Worm (Caenorhabditis elegans) whole organism, L3 larva: ENCODE results near the gene nlp-26.

Source experiments
- R02D3.7 ChIP-seq: fragments of 150-350 bp; optimal IDR thresholded peaks from 2 replicates; lab custom pipeline; 2014; ENCODE audit warnings: missing biosample characterization, missing genetic modification characterization
- ZK546.5 ChIP-seq: sonication (generic microtip); optimal IDR thresholded peaks from 2 replicates; lab custom pipeline; 2017; ENCODE audit warnings: missing biosample characterization, missing genetic modification characterization
- aly-2 ChIP-seq: fragments of 150-350 bp; optimal IDR thresholded peaks from 2 replicates; lab custom pipeline; 2014; ENCODE audit warnings: missing biosample characterization, missing genetic modification characterization
- ama-1 ChIP-seq: fragments of 150-350 bp; optimal IDR thresholded peaks from 2 replicates; lab custom pipeline; 2018
- ceh-16 ChIP-seq: sonication (generic microtip); optimal IDR thresholded peaks from 2 replicates; lab custom pipeline; 2017; ENCODE audit warnings: missing biosample characterization, missing genetic modification characterization
- ceh-82 ChIP-seq: fragments of 150-350 bp; optimal IDR thresholded peaks from 2 replicates; lab custom pipeline; 2014; ENCODE audit warnings: missing biosample characterization, missing genetic modification characterization
- ceh-9 ChIP-seq: sonication (generic microtip); optimal IDR thresholded peaks from 2 replicates; lab custom pipeline; 2018; ENCODE audit warnings: missing biosample characterization, missing genetic modification characterization
- egl-27 ChIP-seq: sonication (generic microtip); optimal IDR thresholded peaks from 4 replicates; lab custom pipeline; 2017; ENCODE audit warnings: missing biosample characterization, missing genetic modification reagents, missing genetic modification characterization
- elt-2 ChIP-seq: sonication (generic microtip); optimal IDR thresholded peaks from 2 replicates; lab custom pipeline; 2016; ENCODE audit warnings: missing genetic modification reagents, mild to moderate bottlenecking, missing genetic modification characterization, missing compliant biosample characterization
- elt-3 ChIP-seq, 3 experiments: fragments of 150-350 bp in 1 of 3; sonication (generic microtip) in 2 of 3; optimal IDR thresholded peaks; 2 replicates in 2 of 3; 4 replicates in 1 of 3; lab custom pipeline; 2014 to 2017; ENCODE audit warnings: missing biosample characterization in 3 of 3, missing genetic modification characterization in 3 of 3
- eor-1 ChIP-seq, 2 experiments: fragments of 150-350 bp; optimal IDR thresholded peaks; 2 replicates each; lab custom pipeline; 2014 to 2018; ENCODE audit warnings: missing biosample characterization in 2 of 2, missing genetic modification characterization in 2 of 2
- fkh-10 ChIP-seq: sonication (generic microtip); optimal IDR thresholded peaks from 2 replicates; lab custom pipeline; 2017; ENCODE audit warnings: missing biosample characterization, missing genetic modification reagents, missing genetic modification characterization
- fkh-2 ChIP-seq: fragments of 150-350 bp; optimal IDR thresholded peaks from 2 replicates; lab custom pipeline; 2014; ENCODE audit warnings: missing biosample characterization, missing genetic modification reagents, missing genetic modification characterization
- fos-1 ChIP-seq: fragments of 150-350 bp; optimal IDR thresholded peaks from 2 replicates; lab custom pipeline; 2014; ENCODE audit warnings: missing biosample characterization, missing genetic modification characterization
- lin-15B ChIP-seq: fragments of 150-350 bp; optimal IDR thresholded peaks from 2 replicates; lab custom pipeline; 2014; ENCODE audit warnings: missing biosample characterization, missing genetic modification characterization
- lin-39 ChIP-seq: fragments of 150-350 bp; optimal IDR thresholded peaks from 2 replicates; lab custom pipeline; 2018; ENCODE audit warnings: missing biosample characterization, missing genetic modification reagents, missing genetic modification characterization
- lsy-12 ChIP-seq: sonication (generic microtip); optimal IDR thresholded peaks from 2 replicates; lab custom pipeline; 2016; ENCODE audit warnings: mild to moderate bottlenecking, missing genetic modification characterization, missing compliant biosample characterization
- mdl-1 ChIP-seq: fragments of 150-350 bp; optimal IDR thresholded peaks from 2 replicates; lab custom pipeline; 2014; ENCODE audit warnings: missing biosample characterization, missing genetic modification characterization
- mml-1 ChIP-seq: fragments of 150-350 bp; sonication (generic microtip); optimal IDR thresholded peaks from 3 replicates; lab custom pipeline; 2014; ENCODE audit warnings: missing biosample characterization, missing genetic modification characterization
- nfya-1 ChIP-seq: sonication (generic microtip); optimal IDR thresholded peaks from 2 replicates; lab custom pipeline; 2017; ENCODE audit warnings: missing genetic modification characterization, mild to moderate bottlenecking, missing compliant biosample characterization, antibody characterized with exemption, moderate library complexity; ENCODE audit not compliant: insufficient read depth
- nhr-11 ChIP-seq: fragments of 150-350 bp; optimal IDR thresholded peaks from 2 replicates; lab custom pipeline; 2014; ENCODE audit warnings: missing biosample characterization, missing genetic modification characterization
- nhr-12 ChIP-seq: fragments of 150-350 bp; optimal IDR thresholded peaks from 2 replicates; lab custom pipeline; 2014; ENCODE audit warnings: missing biosample characterization, missing genetic modification characterization
- nhr-23 ChIP-seq: fragments of 150-350 bp; optimal IDR thresholded peaks from 2 replicates; lab custom pipeline; 2014; ENCODE audit warnings: missing biosample characterization, missing genetic modification reagents, missing genetic modification characterization
- nhr-237 ChIP-seq: fragments of 150-350 bp; optimal IDR thresholded peaks from 2 replicates; lab custom pipeline; 2014; ENCODE audit warnings: missing biosample characterization, missing genetic modification characterization
- nhr-25 ChIP-seq: sonication (generic microtip); optimal IDR thresholded peaks from 2 replicates; lab custom pipeline; 2017; ENCODE audit warnings: missing biosample characterization, missing genetic modification characterization
- nhr-28 ChIP-seq: fragments of 150-350 bp; optimal IDR thresholded peaks from 2 replicates; lab custom pipeline; 2014; ENCODE audit warnings: missing biosample characterization, missing genetic modification characterization
- nhr-43 ChIP-seq: sonication (generic microtip); optimal IDR thresholded peaks from 2 replicates; lab custom pipeline; 2016; ENCODE audit warnings: mild to moderate bottlenecking, missing genetic modification characterization, missing compliant biosample characterization; ENCODE audit not compliant: poor library complexity, severe bottlenecking
- nhr-67 ChIP-seq: fragments of 150-350 bp; optimal IDR thresholded peaks from 2 replicates; lab custom pipeline; 2014; ENCODE audit warnings: missing biosample characterization, missing genetic modification characterization
- pha-4 ChIP-seq: fragments of 150-350 bp; optimal IDR thresholded peaks from 2 replicates; lab custom pipeline; 2014; ENCODE audit warnings: missing biosample characterization, missing genetic modification reagents, missing genetic modification characterization
- pqm-1 ChIP-seq: fragments of 150-350 bp; optimal IDR thresholded peaks from 2 replicates; lab custom pipeline; 2017; ENCODE audit warnings: missing biosample characterization, missing genetic modification characterization, inconsistent platforms
- skn-1 ChIP-seq: fragments of 150-350 bp; optimal IDR thresholded peaks from 2 replicates; lab custom pipeline; 2014; ENCODE audit warnings: missing biosample characterization, missing genetic modification characterization
- tbx-2 ChIP-seq: sonication (generic microtip); optimal IDR thresholded peaks from 2 replicates; lab custom pipeline; 2016; ENCODE audit warnings: mild to moderate bottlenecking, missing genetic modification characterization, missing compliant biosample characterization
- unc-39 ChIP-seq: sonication (generic microtip); optimal IDR thresholded peaks from 4 replicates; lab custom pipeline; 2017; ENCODE audit warnings: missing biosample characterization, missing genetic modification characterization
- unc-62 ChIP-seq: fragments of 150-350 bp; sonication (generic microtip); optimal IDR thresholded peaks from 4 replicates; lab custom pipeline; 2014; ENCODE audit warnings: missing biosample characterization, missing genetic modification reagents, missing genetic modification characterization
- zag-1 ChIP-seq: fragments of 150-350 bp; optimal IDR thresholded peaks from 2 replicates; lab custom pipeline; 2014; ENCODE audit warnings: missing biosample characterization, missing genetic modification characterization
- ztf-11 ChIP-seq: fragments of 150-350 bp; optimal IDR thresholded peaks from 2 replicates; lab custom pipeline; 2014; ENCODE audit warnings: missing biosample characterization, missing genetic modification characterization
- ztf-4 ChIP-seq: fragments of 150-350 bp; optimal IDR thresholded peaks from 2 replicates; lab custom pipeline; 2014; ENCODE audit warnings: missing biosample characterization, missing genetic modification characterization

Gene nlp-26

DNA sequence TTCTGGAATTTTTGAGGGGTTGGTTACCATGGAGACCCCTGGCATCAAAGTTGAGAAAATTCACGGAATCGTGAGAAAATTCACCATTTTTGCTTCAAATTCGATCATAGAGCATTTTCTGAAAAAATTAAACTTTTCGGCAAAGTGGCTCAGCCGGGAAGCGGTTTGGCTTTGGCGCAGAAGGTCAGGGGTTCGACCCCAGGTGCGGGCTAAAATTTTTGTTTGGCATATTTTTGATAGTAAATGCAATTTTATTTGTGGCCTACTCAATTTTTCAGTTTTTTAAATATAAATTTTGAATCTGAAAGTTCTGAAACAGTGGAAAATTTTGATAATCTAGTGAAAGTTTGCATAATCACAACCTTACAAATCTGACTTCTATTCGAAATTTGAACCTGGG is 14.2 kb upstream of the nlp-26 start:
- TF ChIP-seq ceh-16 (no peak), zag-1 (tag; lab: Kevin White, UChicago) (no peak), nhr-11 (tag; lab: Kevin White, UChicago) (no peak), fos-1 (tag; lab: Kevin White, UChicago) (no peak), nhr-237 (tag; lab: Kevin White, UChicago) (no peak), mdl-1 (tag; lab: Kevin White, UChicago) (no peak), nfya-1 (tag; lab: Kevin White, UChicago) (no peak), pha-4 (tag; lab: Kevin White, UChicago) (no peak), lin-39 (tag; lab: Kevin White, UChicago) (no peak), nhr-12 (no peak), ceh-9 (no peak), ztf-11 (tag; lab: Kevin White, UChicago) (no peak), nhr-25 (no peak), mml-1 (tag; lab: Kevin White, UChicago) (no peak), elt-2 (tag; lab: Kevin White, UChicago) (no peak), ZK546.5 (tag; lab: Kevin White, UChicago) (no peak), fkh-10 (GFP tag; lab: Kevin White, UChicago) (no peak), aly-2 (tag; lab: Kevin White, UChicago) (no peak), nhr-43 (tag; lab: Kevin White, UChicago) (no peak), unc-62 (GFP tag; lab: Kevin White, UChicago) (no peak)
- TF ChIP-seq, all 47 proteins: peak for 0

DNA sequence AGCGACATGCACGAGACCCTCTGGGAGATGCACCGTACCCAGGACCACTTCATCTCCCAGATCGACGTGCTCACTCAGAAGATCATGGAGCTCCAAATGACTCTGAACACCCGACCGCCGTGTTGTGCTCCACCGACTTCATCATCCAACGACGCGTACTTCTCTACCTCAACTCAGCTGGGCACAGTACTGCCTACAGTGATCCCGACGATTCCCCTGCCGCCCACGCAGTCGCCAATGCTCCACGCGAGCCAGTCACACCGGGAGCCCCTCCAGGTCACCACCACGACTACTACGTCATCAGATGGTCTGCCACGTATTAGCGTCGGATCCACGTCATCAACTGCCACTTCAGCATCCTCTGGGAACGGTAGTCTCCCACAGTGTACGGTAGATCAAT is 7.8 kb upstream of the nlp-26 start:
- TF ChIP-seq mdl-1 (tag; lab: Kevin White, UChicago), result no peak
- TF ChIP-seq zag-1 (tag; lab: Kevin White, UChicago), result no peak
- TF ChIP-seq lin-15B (tag; lab: Kevin White, UChicago), result no peak
- no peak for TF ChIP-seq ceh-82 (tag; lab: Kevin White, UChicago)
- TF ChIP-seq fkh-10 (GFP tag; lab: Kevin White, UChicago), result no peak
- TF ChIP-seq eor-1 (tag; optimal IDR thresholded peaks at IDR 0.05; lab: Kevin White, UChicago), result no peak
- no peak for TF ChIP-seq elt-2 (tag; lab: Kevin White, UChicago)
- TF ChIP-seq mml-1 (tag; lab: Kevin White, UChicago), result no peak
- no peak for TF ChIP-seq skn-1 (tag; lab: Kevin White, UChicago)
- TF ChIP-seq ztf-4 (tag; lab: Kevin White, UChicago), result no peak
- TF ChIP-seq pha-4 (tag; lab: Kevin White, UChicago), result no peak
- no peak for TF ChIP-seq nhr-12
- no peak for TF ChIP-seq unc-39
- no peak for TF ChIP-seq egl-27 (tag; lab: Kevin White, UChicago)
- no peak for TF ChIP-seq lin-39 (tag; lab: Kevin White, UChicago)
- no peak for TF ChIP-seq R02D3.7 (tag; lab: Kevin White, UChicago)

DNA sequence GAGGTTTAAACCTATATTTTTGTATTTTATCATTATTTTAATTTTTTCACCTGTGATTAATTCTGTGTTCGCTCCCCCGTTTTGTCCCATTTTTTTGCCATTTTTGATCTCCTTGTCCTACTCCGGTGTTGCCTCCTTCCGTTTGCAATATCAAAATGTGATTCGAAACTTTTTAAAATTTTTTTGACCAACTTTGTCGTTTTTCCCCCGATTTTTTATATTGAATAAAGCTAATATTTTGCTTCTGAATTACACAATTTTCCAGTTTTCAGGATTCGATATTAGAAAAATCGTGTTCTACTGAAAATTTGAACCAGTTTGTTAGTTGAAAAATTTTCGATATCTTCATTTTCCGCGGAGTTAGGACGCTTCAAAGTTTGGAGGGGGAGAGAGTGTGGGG is 7.4 kb upstream of the nlp-26 start, which contains the start of gene nlp-25:
Gene nlp-25, plus strand, starts transcription at position 301 of the 400 bp plus-strand sequence.
- no peak for TF ChIP-seq tbx-2
- no peak for TF ChIP-seq eor-1 (tag; optimal IDR thresholded peaks at IDR 0.05; lab: Kevin White, UChicago)
- TF ChIP-seq fkh-2, result no peak
- TF ChIP-seq unc-39, result no peak
- TF ChIP-seq nhr-28, result no peak
- TF ChIP-seq ztf-4 (tag; lab: Kevin White, UChicago), result no peak
- no peak for TF ChIP-seq ceh-16
- TF ChIP-seq fos-1 (tag; lab: Kevin White, UChicago), result no peak
- TF ChIP-seq lin-39 (tag; lab: Kevin White, UChicago), result no peak
- TF ChIP-seq unc-62 (GFP tag; lab: Kevin White, UChicago), result no peak

DNA sequence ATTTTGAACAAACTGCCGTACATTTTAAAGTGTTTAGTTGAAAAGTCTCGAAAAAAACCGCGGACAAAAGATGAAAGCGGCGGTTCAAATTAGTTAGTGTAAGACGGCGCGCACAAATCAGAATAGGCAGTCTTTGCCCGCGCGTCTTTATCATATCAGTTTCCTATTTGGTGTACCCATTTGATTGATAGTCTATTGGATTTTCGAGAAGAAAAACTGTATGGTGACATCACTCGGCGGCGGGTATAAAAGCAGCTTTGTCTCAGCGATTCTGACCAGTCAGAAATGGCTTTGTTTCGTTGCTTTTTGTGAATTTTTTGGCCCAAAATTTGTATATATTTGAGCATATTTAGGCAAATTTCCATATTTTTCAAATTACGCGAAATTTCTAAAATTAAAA is 4.6 kb upstream of the nlp-26 start:
- TF ChIP-seq nhr-43 (tag; lab: Kevin White, UChicago) (peak; percentile 1), pqm-1 (no peak), nhr-25 (peak; percentile 2), aly-2 (tag; lab: Kevin White, UChicago) (no peak), nhr-67 (tag; lab: Kevin White, UChicago) (no peak), nhr-23 (tag; lab: Kevin White, UChicago) (peak; percentile 46), fkh-10 (GFP tag; lab: Kevin White, UChicago) (no peak), lsy-12 (tag; lab: Kevin White, UChicago) (no peak), elt-3 (tag; optimal IDR thresholded peaks at IDR 0.05; lab: Kevin White, UChicago) (peak in 1 of 3 experiments; percentile 66), ama-1 (no peak)
